Fruit fly (Drosophila melanogaster): ENCODE results near the gene CG15385.

Gene CG15385

dm6 chr2L:2161244-2162243 lies 50.8 kb downstream of the CG15385 start:
- no peak for TF ChIP-seq psq (optimal IDR thresholded peaks at IDR 0.05)
- TF ChIP-seq h (optimal IDR thresholded peaks at IDR 0.05) = no peak
- no peak for TF ChIP-seq Sin3A (optimal IDR thresholded peaks at IDR 0.05)
- no peak for TF ChIP-seq insv (optimal IDR thresholded peaks at IDR 0.05)
- no peak for TF ChIP-seq Myc (optimal IDR thresholded peaks at IDR 0.05)
- TF ChIP-seq ttk (optimal IDR thresholded peaks at IDR 0.05) = no peak

Measured in Kc167 (cell line).